ENCODE assay signal across 2 worm cellular contexts in the genomic region with DNA sequence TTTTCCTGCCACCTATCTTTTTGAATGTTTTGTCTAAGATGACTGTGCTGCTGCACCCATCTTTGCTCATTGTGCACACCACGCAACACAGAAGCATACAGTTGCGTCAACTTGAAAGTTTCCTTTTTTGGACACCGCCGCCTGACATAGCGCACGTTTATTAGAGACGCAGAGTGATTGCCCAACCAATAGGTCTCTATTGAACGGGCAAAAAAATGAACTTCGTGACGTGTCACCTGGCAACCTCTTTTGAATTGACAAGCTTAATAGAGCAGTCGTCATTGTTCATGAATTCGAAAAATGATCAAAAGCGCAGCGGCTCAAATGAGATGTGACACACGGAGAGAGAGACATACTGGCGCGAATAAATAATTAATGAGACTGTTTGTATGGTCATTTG.
A peak's percentile ranks its signal among the peaks of the same experiment; 100 is the strongest.
TF ChIP-seq lines count a peak whose summit lies in the region.

No protein-coding gene starts in this region.

TF ChIP-seq in whole organism, L1 larva, 84 proteins besides CTCF, POLR2A, EP300 and RAD21:
- TF ChIP-seq unc-86 (tag; optimal IDR thresholded peaks at IDR 0.05; lab: Kevin White, UChicago) (peak; percentile 27), ceh-82 (tag; optimal IDR thresholded peaks at IDR 0.05; lab: Kevin White, UChicago) (no peak)
TF ChIP-seq in whole organism, L1 larva: peak in this region for 1.

TF ChIP-seq in whole organism, mixed stage, embryonic, 35 proteins besides CTCF, POLR2A, EP300 and RAD21:
- TF ChIP-seq unc-120 (tag; optimal IDR thresholded peaks at IDR 0.05; lab: Kevin White, UChicago; ENCODE audit: poor library complexity, severe bottlenecking) = no peak
- no peak for TF ChIP-seq sptf-1 (tag; optimal IDR thresholded peaks at IDR 0.05; lab: Kevin White, UChicago)
- TF ChIP-seq ces-1 (GFP tag; optimal IDR thresholded peaks at IDR 0.05; lab: Kevin White, UChicago) = no peak
- no peak for TF ChIP-seq blmp-1 (tag; optimal IDR thresholded peaks at IDR 0.05; lab: Kevin White, UChicago)
- peak; percentile 39 for TF ChIP-seq nhr-2 (tag; optimal IDR thresholded peaks at IDR 0.05; lab: Kevin White, UChicago)
